Fruit fly (Drosophila melanogaster) whole organism, embryonic: ENCODE measurements around the gene CG32271.

Experiments used
- B-H2 ChIP-seq: fragments of 200-800 bp; sonication (Bioruptor generic); optimal IDR thresholded peaks from 2 replicates; lab custom pipeline; 2018; ENCODE audit warnings: missing biosample characterization, mild to moderate bottlenecking, missing genetic modification characterization
- CG12104 ChIP-seq: fragments of 200-800 bp; sonication (Bioruptor generic); optimal IDR thresholded peaks from 3 replicates; lab custom pipeline; 2016; ENCODE audit warnings: missing biosample characterization, missing genetic modification characterization
- CG12155 ChIP-seq: fragments of 200-800 bp; sonication (Bioruptor generic); optimal IDR thresholded peaks from 3 replicates; lab custom pipeline; 2016; ENCODE audit warnings: missing biosample characterization, missing genetic modification characterization
- CG12659 ChIP-seq: fragments of 200-800 bp; sonication (Bioruptor generic); optimal IDR thresholded peaks from 3 replicates; lab custom pipeline; 2017; ENCODE audit warnings: mild to moderate bottlenecking, missing biosample characterization, missing genetic modification reagents, missing genetic modification characterization
- CG13287 ChIP-seq: fragments of 200-800 bp; sonication (Bioruptor generic); IDR thresholded peaks from 2 replicates; pipeline ENCODE4 v1.3.6; 2022; ENCODE audit warnings: missing biosample characterization, missing genetic modification characterization; ENCODE audit not compliant: partially characterized antibody
- CG13775 ChIP-seq: fragments of 200-800 bp; sonication (Bioruptor generic); optimal IDR thresholded peaks from 3 replicates; lab custom pipeline; 2017; ENCODE audit warnings: missing biosample characterization, mild to moderate bottlenecking, missing genetic modification characterization
- CG14710 ChIP-seq: fragments of 200-800 bp; sonication (Bioruptor generic); optimal IDR thresholded peaks from 3 replicates; lab custom pipeline; 2019; ENCODE audit warnings: missing biosample characterization, mild to moderate bottlenecking, missing genetic modification characterization, moderate library complexity
- CG14965 ChIP-seq: fragments of 200-800 bp; sonication (Bioruptor generic); optimal IDR thresholded peaks from 2 replicates; lab custom pipeline; 2016; ENCODE audit warnings: missing biosample characterization, missing genetic modification characterization, borderline replicate concordance
- CG15269 ChIP-seq: fragments of 200-800 bp; sonication (Bioruptor generic); optimal IDR thresholded peaks from 2 replicates; lab custom pipeline; 2018; ENCODE audit warnings: missing biosample characterization, mild to moderate bottlenecking, missing genetic modification characterization, moderate library complexity
- CG16779 ChIP-seq: fragments of 200-800 bp; sonication (Bioruptor generic); IDR thresholded peaks from 2 replicates; pipeline ENCODE4 v1.3.6; 2022; ENCODE audit warnings: missing biosample characterization, missing genetic modification characterization
- CG17568 ChIP-seq: fragments of 200-800 bp; sonication (Bioruptor generic); optimal IDR thresholded peaks from 2 replicates; lab custom pipeline; 2018; ENCODE audit warnings: missing biosample characterization, mild to moderate bottlenecking, missing genetic modification characterization, moderate library complexity
- CG18262 ChIP-seq: fragments of 200-800 bp; optimal IDR thresholded peaks from 3 replicates; lab custom pipeline; 2019; ENCODE audit warnings: missing biosample characterization, mild to moderate bottlenecking, missing genetic modification characterization, moderate library complexity
- CG18599 ChIP-seq: fragments of 200-800 bp; sonication (Bioruptor generic); optimal IDR thresholded peaks from 3 replicates; lab custom pipeline; 2017; ENCODE audit warnings: missing biosample characterization, missing genetic modification characterization, mild to moderate bottlenecking, moderate library complexity, missing genetic modification reagents
- CG34376 ChIP-seq: fragments of 200-800 bp; sonication (Bioruptor generic); optimal IDR thresholded peaks from 2 replicates; lab custom pipeline; 2018; ENCODE audit warnings: missing biosample characterization, mild to moderate bottlenecking, missing genetic modification characterization
- CTCF ChIP-seq: fragments of 200-800 bp; sonication (Bioruptor generic); optimal IDR thresholded peaks from 2 replicates; lab custom pipeline; 2017; ENCODE audit warnings: missing biosample characterization, mild to moderate bottlenecking, missing genetic modification characterization, moderate library complexity
- Dll ChIP-seq: fragments of 200-800 bp; sonication (Bioruptor generic); IDR thresholded peaks from 4 replicates; pipeline ENCODE4 v1.3.6; 2022; ENCODE audit warnings: missing biosample characterization, missing genetic modification characterization; ENCODE audit not compliant: partially characterized antibody
- Drgx ChIP-seq: fragments of 200-800 bp; sonication (Bioruptor generic); IDR thresholded peaks from 2 replicates; pipeline ENCODE4 v1.3.6; 2022; ENCODE audit warnings: missing biosample characterization, missing genetic modification characterization
- Gsc ChIP-seq: fragments of 200-800 bp; sonication (Bioruptor generic); IDR thresholded peaks from 2 replicates; pipeline ENCODE4 v1.3.6; 2022; ENCODE audit warnings: missing biosample characterization, missing genetic modification characterization
- H15 ChIP-seq: fragments of 200-800 bp; sonication (Bioruptor generic); IDR thresholded peaks from 3 replicates; pipeline ENCODE4 v1.3.6; 2022; ENCODE audit warnings: missing biosample characterization, missing genetic modification characterization
- HLHmδ ChIP-seq: fragments of 200-800 bp; sonication (Bioruptor generic); optimal IDR thresholded peaks from 2 replicates; lab custom pipeline; 2018; ENCODE audit warnings: missing biosample characterization, mild to moderate bottlenecking, missing genetic modification characterization, moderate library complexity
- Myb ChIP-seq: fragments of 200-800 bp; sonication (Bioruptor generic); optimal IDR thresholded peaks from 2 replicates; lab custom pipeline; 2016; ENCODE audit warnings: missing biosample characterization, missing genetic modification characterization
- Nf-YA ChIP-seq: fragments of 200-800 bp; sonication (Bioruptor generic); IDR thresholded peaks from 2 replicates; pipeline ENCODE4 v1.3.6; 2022; ENCODE audit warnings: missing biosample characterization, missing genetic modification characterization
- PHDP ChIP-seq: fragments of 200-800 bp; sonication (Bioruptor generic); optimal IDR thresholded peaks from 3 replicates; lab custom pipeline; 2018; ENCODE audit warnings: missing biosample characterization, mild to moderate bottlenecking, missing genetic modification characterization, moderate library complexity
- Spps ChIP-seq: fragments of 200-800 bp; sonication (Bioruptor generic); optimal IDR thresholded peaks from 2 replicates; lab custom pipeline; 2018; ENCODE audit warnings: missing biosample characterization, mild to moderate bottlenecking, missing genetic modification characterization
- Taf1 ChIP-seq: fragments of 200-800 bp; sonication (Bioruptor generic); IDR thresholded peaks from 2 replicates; pipeline ENCODE4 v1.3.6; 2022; ENCODE audit warnings: missing biosample characterization, missing genetic modification characterization
- aop ChIP-seq: fragments of 200-800 bp; sonication (Bioruptor generic); IDR thresholded peaks from 2 replicates; pipeline ENCODE4 v1.3.6; 2022; ENCODE audit warnings: missing biosample characterization, missing genetic modification characterization
- br ChIP-seq: fragments of >200 bp; optimal IDR thresholded peaks from 2 replicates; lab custom pipeline; 2017
- bsh ChIP-seq, 2 experiments: fragments of 200-800 bp; sonication (Bioruptor generic); optimal IDR thresholded peaks; 2 replicates each; lab custom pipeline; 2017 to 2018; ENCODE audit warnings: mild to moderate bottlenecking in 2 of 2, missing biosample characterization in 2 of 2, missing genetic modification characterization in 2 of 2, moderate library complexity in 1 of 2
- caup ChIP-seq: fragments of 200-800 bp; sonication (Bioruptor generic); optimal IDR thresholded peaks from 3 replicates; lab custom pipeline; 2017; ENCODE audit warnings: missing biosample characterization, mild to moderate bottlenecking, missing genetic modification characterization, moderate library complexity; ENCODE audit not compliant: severe bottlenecking
- cg ChIP-seq: fragments of 200-800 bp; sonication (Bioruptor generic); optimal IDR thresholded peaks from 3 replicates; lab custom pipeline; 2019; ENCODE audit warnings: missing biosample characterization, mild to moderate bottlenecking, missing genetic modification characterization, moderate library complexity
- chn ChIP-seq: fragments of 200-800 bp; sonication (Bioruptor generic); optimal IDR thresholded peaks from 2 replicates; lab custom pipeline; 2016; ENCODE audit warnings: missing biosample characterization, missing genetic modification characterization
- croc ChIP-seq: fragments of 200-800 bp; sonication (Bioruptor generic); conservative IDR thresholded peaks from 3 replicates; pipeline ENCODE4 v1.3.6; 2022; ENCODE audit warnings: missing biosample characterization, missing genetic modification characterization
- da ChIP-seq: fragments of 200-800 bp; sonication (Bioruptor generic); optimal IDR thresholded peaks from 2 replicates; lab custom pipeline; 2016; ENCODE audit warnings: missing biosample characterization, missing genetic modification characterization
- dimm ChIP-seq: fragments of 200-800 bp; sonication (Bioruptor generic); IDR thresholded peaks from 2 replicates; pipeline ENCODE4 v1.3.6; 2022; ENCODE audit warnings: missing biosample characterization, missing genetic modification characterization
- gce ChIP-seq: fragments of 200-800 bp; sonication (Bioruptor generic); IDR thresholded peaks from 3 replicates; pipeline ENCODE4 v1.3.6; 2022; ENCODE audit warnings: missing biosample characterization, missing genetic modification characterization
- gcm2 ChIP-seq: fragments of 200-800 bp; sonication (Bioruptor generic); optimal IDR thresholded peaks from 2 replicates; lab custom pipeline; 2016; ENCODE audit warnings: missing biosample characterization, missing genetic modification characterization
- maf-S ChIP-seq: fragments of 200-800 bp; sonication (Bioruptor generic); optimal IDR thresholded peaks from 2 replicates; lab custom pipeline; 2016; ENCODE audit warnings: missing biosample characterization, missing genetic modification characterization
- mirr ChIP-seq: fragments of 200-800 bp; sonication (Bioruptor generic); optimal IDR thresholded peaks from 3 replicates; lab custom pipeline; 2018; ENCODE audit warnings: missing biosample characterization, mild to moderate bottlenecking, missing genetic modification characterization
- p53 ChIP-seq: fragments of 200-800 bp; sonication (Bioruptor generic); optimal IDR thresholded peaks from 2 replicates; lab custom pipeline; 2016; ENCODE audit warnings: missing biosample characterization, missing genetic modification characterization
- pb ChIP-seq: fragments of 200-800 bp; sonication (Bioruptor generic); optimal IDR thresholded peaks from 3 replicates; lab custom pipeline; 2016; ENCODE audit warnings: missing biosample characterization, missing genetic modification characterization
- pita ChIP-seq: fragments of 200-800 bp; sonication (Bioruptor generic); optimal IDR thresholded peaks from 2 replicates; lab custom pipeline; 2017; ENCODE audit warnings: missing biosample characterization, mild to moderate bottlenecking, missing genetic modification characterization
- pum ChIP-seq: fragments of 200-800 bp; sonication (Bioruptor generic); optimal IDR thresholded peaks from 2 replicates; lab custom pipeline; 2016; ENCODE audit warnings: missing biosample characterization, missing genetic modification characterization
- pzg ChIP-seq: fragments of 200-800 bp; sonication (Bioruptor generic); optimal IDR thresholded peaks from 3 replicates; lab custom pipeline; 2018; ENCODE audit warnings: missing biosample characterization, mild to moderate bottlenecking, missing genetic modification characterization, moderate library complexity
- row ChIP-seq: fragments of 200-800 bp; sonication (Bioruptor generic); IDR thresholded peaks from 3 replicates; pipeline ENCODE4 v1.3.6; 2022; ENCODE audit warnings: missing biosample characterization, missing genetic modification characterization
- run ChIP-seq: fragments of 200-800 bp; sonication (Bioruptor generic); optimal IDR thresholded peaks from 3 replicates; lab custom pipeline; 2018; ENCODE audit warnings: missing biosample characterization, mild to moderate bottlenecking, missing genetic modification characterization
- sd ChIP-seq: fragments of 200-800 bp; sonication (Bioruptor generic); optimal IDR thresholded peaks from 3 replicates; lab custom pipeline; 2018; ENCODE audit warnings: missing biosample characterization, mild to moderate bottlenecking, missing genetic modification characterization, moderate library complexity
- sim ChIP-seq: fragments of 200-800 bp; sonication (Bioruptor generic); IDR thresholded peaks from 2 replicates; pipeline ENCODE4 v1.3.6; 2022; ENCODE audit warnings: missing biosample characterization, missing genetic modification characterization
- trh ChIP-seq: fragments of 200-800 bp; sonication (Bioruptor generic); optimal IDR thresholded peaks from 2 replicates; lab custom pipeline; 2016; ENCODE audit warnings: missing biosample characterization, missing genetic modification characterization
- wor ChIP-seq: fragments of 200-800 bp; sonication (Bioruptor generic); IDR thresholded peaks from 2 replicates; pipeline ENCODE4 v1.3.6; 2022; ENCODE audit warnings: missing biosample characterization, missing genetic modification characterization
- zf30C ChIP-seq: fragments of 200-800 bp; sonication (Bioruptor generic); optimal IDR thresholded peaks from 3 replicates; lab custom pipeline; 2018; ENCODE audit warnings: missing biosample characterization, mild to moderate bottlenecking, missing genetic modification characterization
- zfh1 ChIP-seq: fragments of 200-800 bp; sonication (Bioruptor generic); IDR thresholded peaks from 3 replicates; pipeline ENCODE4 v1.3.6; 2022; ENCODE audit warnings: missing biosample characterization, missing genetic modification characterization
- zfh2 ChIP-seq: fragments of 200-800 bp; sonication (Bioruptor generic); optimal IDR thresholded peaks from 2 replicates; lab custom pipeline; 2016; ENCODE audit warnings: missing biosample characterization, missing genetic modification characterization

The CG32271 gene

DNA sequence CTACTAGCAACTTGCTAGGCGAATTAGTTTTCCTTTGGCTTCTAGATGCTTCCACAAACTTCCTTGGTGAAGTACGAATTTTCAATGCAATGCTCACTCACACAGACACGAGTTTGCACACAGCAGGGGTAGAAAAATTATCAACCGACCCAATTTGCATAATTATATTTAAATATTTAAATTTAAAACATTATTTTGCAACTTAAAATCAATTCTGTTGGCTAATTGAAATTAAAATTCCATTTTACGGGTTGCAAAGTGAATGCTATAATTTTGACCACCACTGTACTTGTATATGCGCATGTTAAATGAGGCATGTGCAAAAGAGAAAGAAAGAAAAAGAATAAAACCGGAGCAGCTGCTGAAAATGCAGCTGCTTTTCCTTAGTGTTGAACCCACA is 8.9 kb downstream of the CG32271 start (continued):
- TF ChIP-seq CG13775 (GFP tag; lab: Kevin White, UChicago) (peak; percentile 88), CG34376 (peak; percentile 28), CG13287 (GFP tag; lab: Robert Waterston, UW) (no peak), PHDP (tag; lab: Kevin White, UChicago) (peak; percentile 95), gce (GFP tag; lab: Robert Waterston, UW) (peak; percentile 86), CG18262 (tag; lab: Kevin White, UChicago) (peak; percentile 95), maf-S (GFP tag; lab: Kevin White, UChicago) (no peak), B-H2 (peak; percentile 58), pzg (GFP tag; lab: Kevin White, UChicago) (peak; percentile 12), zf30C (GFP tag; lab: Kevin White, UChicago) (no peak), CG12659 (peak; percentile 93), aop (GFP tag; lab: Robert Waterston, UW) (peak; percentile 59; the same call in 1 of the 2 replicates), Spps (tag; lab: Kevin White, UChicago) (peak; percentile 89), sim (GFP tag; lab: Robert Waterston, UW) (peak; percentile 92), caup (GFP tag; lab: Kevin White, UChicago) (peak; percentile 94), bsh (GFP tag; optimal IDR thresholded peaks at IDR 0.05; lab: Kevin White, UChicago) (peak; percentile 96 to 97), da (GFP tag; lab: Kevin White, UChicago) (peak; percentile 13), CG16779 (GFP tag; lab: Robert Waterston, UW) (peak; percentile 84; the same call in 1 of the 2 replicates), pita (GFP tag; lab: Kevin White, UChicago) (no peak), run (tag; lab: Kevin White, UChicago) (peak; percentile 89), mirr (peak; percentile 45), Dll (GFP tag; lab: Robert Waterston, UW) (no peak), zfh2 (GFP tag; lab: Kevin White, UChicago) (peak; percentile 14), wor (GFP tag; lab: Robert Waterston, UW) (peak; percentile 84), trh (GFP tag; lab: Kevin White, UChicago) (peak; percentile 68), CG18599 (GFP tag; lab: Kevin White, UChicago) (peak; percentile 96), sd (tag; lab: Kevin White, UChicago) (peak; percentile 79), zfh1 (GFP tag; lab: Robert Waterston, UW) (peak; percentile 95), p53 (GFP tag; lab: Kevin White, UChicago) (no peak), Gsc (GFP tag; lab: Robert Waterston, UW) (peak; percentile 86), croc (peak; percentile 88), CG12155 (GFP tag; lab: Kevin White, UChicago) (peak; percentile 84), CG15269 (peak; percentile 96), Nf-YA (peak; percentile 88), CTCF (GFP tag; lab: Kevin White, UChicago) (peak; percentile 59), row (GFP tag; lab: Robert Waterston, UW) (peak; percentile 95), Myb (GFP tag; lab: Kevin White, UChicago) (peak; percentile 32), Drgx (GFP tag; lab: Robert Waterston, UW) (peak; percentile 99), HLHmδ (no peak), CG14710 (tag; lab: Kevin White, UChicago) (peak; percentile 90), dimm (GFP tag; lab: Robert Waterston, UW) (peak; percentile 87), gcm2 (peak; percentile 9), CG12104 (GFP tag; lab: Kevin White, UChicago) (peak; percentile 89), H15 (GFP tag; lab: Robert Waterston, UW) (peak; percentile 91), chn (GFP tag; lab: Kevin White, UChicago) (peak; percentile 76), pb (GFP tag; lab: Kevin White, UChicago) (no peak), CG14965 (no peak), pum (GFP tag; lab: Kevin White, UChicago) (peak; percentile 46), cg (peak; percentile 62), CG17568 (GFP tag; lab: Kevin White, UChicago) (no peak), br (lab: Kevin White, UChicago) (no peak), Taf1 (GFP tag; lab: Robert Waterston, UW) (peak; percentile 77)
